Fruit fly (Drosophila melanogaster): ENCODE results near the gene CG34002.

DNA sequence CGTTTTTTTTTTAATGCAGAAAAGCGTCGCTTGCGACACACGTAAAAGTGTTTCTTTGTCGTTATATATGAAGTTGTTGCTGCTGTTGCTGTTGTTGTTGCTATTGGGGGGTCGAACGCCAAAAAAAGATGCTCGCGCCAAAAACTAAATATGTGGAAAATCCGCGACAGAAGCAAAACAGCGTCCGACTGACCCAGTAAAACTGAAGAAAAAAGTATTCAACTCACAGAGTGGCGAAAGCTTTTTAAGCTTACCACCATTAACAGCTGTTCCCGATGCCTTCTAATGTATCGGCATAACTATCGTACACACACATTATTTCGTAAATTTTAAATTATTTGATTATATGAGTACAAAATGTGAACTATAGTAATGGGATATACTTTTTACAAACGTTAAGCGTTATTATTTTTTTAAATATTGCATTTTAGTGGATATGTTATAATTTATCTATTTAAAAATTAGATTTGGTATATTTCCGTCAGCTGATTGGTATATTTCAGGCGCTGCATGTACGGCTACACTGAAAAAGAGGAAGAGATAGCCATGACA lies 49.4 kb downstream of the CG34002 start, which contains the start of the genes Prestin and Wdr92:
- TF ChIP-seq Pif1B (GFP tag; optimal IDR thresholded peaks at IDR 0.05): peak; percentile 16
- TF ChIP-seq rn (GFP tag; IDR thresholded peaks at IDR 0.05): no peak
- no peak for TF ChIP-seq CG8159 (tag; optimal IDR thresholded peaks at IDR 0.05)
- no peak for TF ChIP-seq Pif1A (GFP tag; optimal IDR thresholded peaks at IDR 0.05)
